Worm (Caenorhabditis elegans) whole organism, L1 larva: ENCODE measurements around the gene F10E7.11.

Experiments used
- alr-1 ChIP-seq: fragments of 200-800 bp; sonication (Bioruptor generic); optimal IDR thresholded peaks from 2 replicates; lab custom pipeline; 2018; ENCODE audit warnings: borderline replicate concordance, mild to moderate bottlenecking, missing genetic modification characterization, missing compliant biosample characterization
- elt-3 ChIP-seq, 6 experiments: fragments of 150-350 bp in 1 of 6; sonication (generic microtip); optimal IDR thresholded peaks; 2 replicates each; lab custom pipeline; 2017 to 2018; ENCODE audit warnings: missing biosample characterization in 6 of 6, missing genetic modification characterization in 6 of 6, inconsistent platforms in 1 of 6
- fos-1 ChIP-seq: fragments of 150-350 bp; optimal IDR thresholded peaks from 2 replicates; lab custom pipeline; 2014; ENCODE audit warnings: missing biosample characterization, missing genetic modification characterization
- mdl-1 ChIP-seq, 2 experiments: fragments of 150-350 bp; optimal IDR thresholded peaks; 2 replicates each; lab custom pipeline; 2014 to 2017; ENCODE audit warnings: missing biosample characterization in 2 of 2, missing genetic modification characterization in 2 of 2, inconsistent platforms in 1 of 2
- mep-1 ChIP-seq: fragments of 150-350 bp; optimal IDR thresholded peaks from 2 replicates; lab custom pipeline; 2014; ENCODE audit warnings: missing biosample characterization, missing genetic modification characterization
- nhr-11 ChIP-seq: fragments of 150-350 bp; optimal IDR thresholded peaks from 2 replicates; lab custom pipeline; 2014; ENCODE audit warnings: missing biosample characterization, missing genetic modification characterization
- nhr-12 ChIP-seq: sonication (generic microtip); optimal IDR thresholded peaks from 2 replicates; lab custom pipeline; 2017; ENCODE audit warnings: missing biosample characterization, missing genetic modification characterization
- nhr-237 ChIP-seq: fragments of 150-350 bp; optimal IDR thresholded peaks from 2 replicates; lab custom pipeline; 2014; ENCODE audit warnings: missing biosample characterization, missing genetic modification characterization
- skn-1 ChIP-seq: fragments of 150-350 bp; optimal IDR thresholded peaks from 2 replicates; lab custom pipeline; 2014; ENCODE audit warnings: missing biosample characterization, missing genetic modification characterization
- snpc-4 ChIP-seq: fragments of 150-350 bp; optimal IDR thresholded peaks from 2 replicates; lab custom pipeline; 2014; ENCODE audit warnings: missing biosample characterization, missing genetic modification characterization
- tbx-2 ChIP-seq: sonication (generic microtip); optimal IDR thresholded peaks from 2 replicates; lab custom pipeline; 2016; ENCODE audit warnings: missing genetic modification characterization, missing compliant biosample characterization
- xbp-1 ChIP-seq: sonication (generic microtip); optimal IDR thresholded peaks from 2 replicates; lab custom pipeline; 2016; ENCODE audit warnings: missing genetic modification characterization, missing compliant biosample characterization

DNA sequence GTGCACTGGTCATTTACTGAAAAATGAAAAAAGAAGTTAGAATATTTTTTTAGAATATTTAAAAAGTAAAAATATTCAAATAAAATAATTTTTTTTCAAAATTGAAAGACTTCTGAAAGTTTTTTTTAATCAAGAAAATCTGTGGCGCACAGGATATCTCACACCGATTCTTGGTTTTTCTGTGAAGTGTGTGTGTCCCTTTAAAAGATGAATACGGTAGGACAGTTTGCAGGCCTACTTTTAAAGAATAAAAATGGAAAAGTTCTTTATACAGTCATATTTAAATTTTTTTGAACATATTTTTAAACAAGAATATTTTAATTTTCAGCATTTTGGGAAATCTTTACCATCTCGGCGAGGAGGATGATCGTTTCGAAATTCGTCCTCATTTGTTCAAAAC is 24.1 kb downstream of the F10E7.11 start, which contains the start of gene mct-5:
- TF ChIP-seq nhr-237 (tag; lab: Kevin White, UChicago): no peak
- TF ChIP-seq alr-1: no peak
- TF ChIP-seq snpc-4: no peak
- no peak for TF ChIP-seq nhr-11 (tag; lab: Kevin White, UChicago)
- TF ChIP-seq fos-1 (tag; lab: Kevin White, UChicago): no peak
- TF ChIP-seq nhr-12 (tag; lab: Kevin White, UChicago): no peak
- TF ChIP-seq mep-1: no peak
- TF ChIP-seq xbp-1 (tag; lab: Kevin White, UChicago): no peak
- no peak for TF ChIP-seq skn-1 (tag; lab: Kevin White, UChicago)
- TF ChIP-seq elt-3 (tag; optimal IDR thresholded peaks at IDR 0.05; lab: Kevin White, UChicago): no peak
- no peak for TF ChIP-seq mdl-1 (tag; optimal IDR thresholded peaks at IDR 0.05; lab: Kevin White, UChicago)
- TF ChIP-seq tbx-2 (tag; lab: Kevin White, UChicago): no peak
